Worm (Caenorhabditis elegans): ENCODE data around the gene C37C3.12.

DNA sequence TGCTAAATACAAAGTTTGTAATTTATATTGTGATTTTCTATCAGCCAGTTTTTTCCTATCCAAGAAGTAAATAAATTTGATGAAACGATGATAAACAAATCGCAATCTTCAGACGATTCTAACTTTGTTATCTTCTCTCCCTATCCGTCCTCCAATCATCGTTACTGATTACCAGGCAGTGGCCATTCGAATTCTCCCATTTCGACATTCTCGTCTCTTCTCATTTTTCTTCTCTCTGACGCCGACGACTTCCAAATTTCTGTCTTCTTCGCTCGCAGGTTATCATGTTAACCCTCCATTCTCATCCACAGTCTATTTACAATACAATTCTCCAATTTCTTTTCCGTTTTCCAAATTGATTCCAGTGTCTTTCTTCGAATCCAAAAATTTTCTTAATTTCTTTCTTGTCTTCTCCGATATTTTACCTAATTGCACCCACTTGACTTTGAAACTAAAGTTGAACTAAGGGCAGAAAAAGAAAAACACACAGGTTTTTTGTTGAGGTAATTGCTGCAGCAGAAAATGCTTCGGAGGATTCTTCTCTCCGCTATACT lies 39.1 kb upstream of the C37C3.12 start, which contains the start of gene F40A3.2:
- no peak for TF ChIP-seq ama-1 (optimal IDR thresholded peaks at IDR 0.05)
- TF ChIP-seq tbx-37 (GFP tag; conservative IDR thresholded peaks at IDR 0.05), result no peak
- no peak for TF ChIP-seq tra-4 (tag; optimal IDR thresholded peaks at IDR 0.05)
- TF ChIP-seq hmg-4 (GFP tag; optimal IDR thresholded peaks at IDR 0.05), result no peak
- no peak for TF ChIP-seq ceh-13 (GFP tag; optimal IDR thresholded peaks at IDR 0.05)
- TF ChIP-seq flt-1 (GFP tag; IDR thresholded peaks at IDR 0.05), result no peak
- no peak for TF ChIP-seq hnd-1 (tag; optimal IDR thresholded peaks at IDR 0.05)
- TF ChIP-seq tbx-11 (GFP tag; IDR thresholded peaks at IDR 0.05), result no peak
- TF ChIP-seq aly-1 (tag; optimal IDR thresholded peaks at IDR 0.05), result no peak
- TF ChIP-seq pes-1 (GFP tag; IDR thresholded peaks at IDR 0.05), result no peak
- TF ChIP-seq sea-1 (GFP tag; conservative IDR thresholded peaks at IDR 0.05), result no peak
- no peak for TF ChIP-seq hmbx-1 (tag; optimal IDR thresholded peaks at IDR 0.05)
- no peak for TF ChIP-seq ceh-36 (tag; optimal IDR thresholded peaks at IDR 0.05)
- no peak for TF ChIP-seq scrt-1 (GFP tag; IDR thresholded peaks at IDR 0.05)
